Worm (Caenorhabditis elegans): ENCODE results near the gene fbxb-10.

- no peak for TF ChIP-seq ceh-63 (GFP tag; optimal IDR thresholded peaks at IDR 0.05)
- TF ChIP-seq fkh-4 (tag; optimal IDR thresholded peaks at IDR 0.05; ENCODE audit: borderline replicate concordance), result no peak
- TF ChIP-seq ama-1 (optimal IDR thresholded peaks at IDR 0.05), result no peak
- TF ChIP-seq lin-13 (GFP tag; optimal IDR thresholded peaks at IDR 0.05), result no peak
- no peak for TF ChIP-seq fos-1 (tag; optimal IDR thresholded peaks at IDR 0.05)
These were observed 33.5 kb upstream of the fbxb-10 start for ce11 chrII:1851716-1852115.

Data from whole organism, L1 larva.